Fruit fly (Drosophila melanogaster): ENCODE measurements around the gene Tl.
A peak's percentile ranks its signal among the peaks of the same experiment; 100 is the strongest.

Tl gene

DNA sequence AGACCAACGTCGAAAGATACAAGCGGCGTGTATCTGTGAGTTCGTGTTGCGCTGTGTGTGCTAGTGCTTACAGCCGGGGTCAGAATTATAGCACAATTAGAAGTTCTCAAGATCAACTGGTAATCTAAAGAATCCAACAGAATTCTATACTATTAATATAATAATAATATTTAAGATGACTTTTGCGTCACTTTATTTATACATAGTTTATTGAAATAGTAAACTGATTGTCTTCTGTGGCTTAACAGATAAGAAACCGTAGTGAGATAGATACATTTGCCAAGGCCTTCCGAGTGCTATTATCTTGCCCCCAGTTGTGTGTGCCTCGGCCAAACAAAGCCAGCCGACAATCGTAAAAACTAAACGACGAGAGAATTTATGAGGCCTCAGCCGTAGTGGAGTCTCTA lies 87.4 kb downstream of the Tl start (continued):
- TF ChIP-seq sim (GFP tag; IDR thresholded peaks at IDR 0.05) = 0 out of 2 replicates have a peak, but pooled peaks have one; percentile 48
- no peak for TF ChIP-seq ab (GFP tag; optimal IDR thresholded peaks at IDR 0.05)
- no peak for TF ChIP-seq vfl (GFP tag; optimal IDR thresholded peaks at IDR 0.05)
- TF ChIP-seq CG8089 (GFP tag; optimal IDR thresholded peaks at IDR 0.05) = no peak
- TF ChIP-seq luna (GFP tag; optimal IDR thresholded peaks at IDR 0.05) = no peak
- TF ChIP-seq Trl (optimal IDR thresholded peaks at IDR 0.05) = no peak
- no peak for TF ChIP-seq Trl (GFP tag; optimal IDR thresholded peaks at IDR 0.05)
- no peak for TF ChIP-seq CG15479 (GFP tag; optimal IDR thresholded peaks at IDR 0.05)
- TF ChIP-seq CG12299 (tag; optimal IDR thresholded peaks at IDR 0.05) = peak; percentile 30
- peak; percentile 68 for TF ChIP-seq HLH3B (GFP tag; IDR thresholded peaks at IDR 0.05)
- peak; percentile 38 for TF ChIP-seq ind (GFP tag; optimal IDR thresholded peaks at IDR 0.05)
- no peak for TF ChIP-seq CkIIα-i1 (GFP tag; IDR thresholded peaks at IDR 0.05)
- TF ChIP-seq D (optimal IDR thresholded peaks at IDR 0.05) = no peak
- peak; percentile 82 for TF ChIP-seq D (GFP tag; optimal IDR thresholded peaks at IDR 0.05)
- TF ChIP-seq PHDP (tag; optimal IDR thresholded peaks at IDR 0.05) = peak; percentile 72
- peak; percentile 72 for TF ChIP-seq CG10959 (GFP tag; IDR thresholded peaks at IDR 0.05)
- TF ChIP-seq tna (GFP tag; IDR thresholded peaks at IDR 0.05; ENCODE audit: partially characterized antibody) = no peak
- no peak for TF ChIP-seq inv (GFP tag; IDR thresholded peaks at IDR 0.05; ENCODE audit: partially characterized antibody)
- TF ChIP-seq gce (GFP tag; IDR thresholded peaks at IDR 0.05) = no peak
- peak; percentile 38 for TF ChIP-seq CG12104 (GFP tag; optimal IDR thresholded peaks at IDR 0.05)
- TF ChIP-seq CG30431 (GFP tag; optimal IDR thresholded peaks at IDR 0.05) = peak; percentile 41
- TF ChIP-seq kay (GFP tag; optimal IDR thresholded peaks at IDR 0.05) = no peak
- no peak for TF ChIP-seq Dfd (GFP tag; optimal IDR thresholded peaks at IDR 0.05)
- TF ChIP-seq CrebB (tag; optimal IDR thresholded peaks at IDR 0.05) = peak; percentile 23
- peak; percentile 88 for TF ChIP-seq CG2712 (tag; optimal IDR thresholded peaks at IDR 0.05)
- no peak for TF ChIP-seq Scr (GFP tag; IDR thresholded peaks at IDR 0.05; ENCODE audit: partially characterized antibody)
- peak; percentile 61 for TF ChIP-seq CG18619 (GFP tag; optimal IDR thresholded peaks at IDR 0.05)
- TF ChIP-seq grn (GFP tag; optimal IDR thresholded peaks at IDR 0.05) = no peak
- TF ChIP-seq CG8388 (GFP tag; optimal IDR thresholded peaks at IDR 0.05) = peak; percentile 77
- TF ChIP-seq Doc3 (GFP tag; IDR thresholded peaks at IDR 0.05; ENCODE audit: partially characterized antibody) = no peak
- TF ChIP-seq Opbp (GFP tag; IDR thresholded peaks at IDR 0.05; ENCODE audit: partially characterized antibody) = no peak
- TF ChIP-seq CG30403 (GFP tag; optimal IDR thresholded peaks at IDR 0.05) = peak; percentile 65
- TF ChIP-seq Hand (GFP tag; optimal IDR thresholded peaks at IDR 0.05) = peak; percentile 3
- peak; percentile 82 for TF ChIP-seq CG12391 (tag; optimal IDR thresholded peaks at IDR 0.05)
- TF ChIP-seq jumu (GFP tag; optimal IDR thresholded peaks at IDR 0.05) = no peak
- peak; percentile 13 for TF ChIP-seq exex (tag; optimal IDR thresholded peaks at IDR 0.05)
- TF ChIP-seq wor (GFP tag; IDR thresholded peaks at IDR 0.05) = peak; percentile 56
- 0 out of 2 replicates have a peak, but pooled peaks have one; percentile 15 for TF ChIP-seq CG31224 (GFP tag; IDR thresholded peaks at IDR 0.05)
- no peak for TF ChIP-seq CG11247 (GFP tag; IDR thresholded peaks at IDR 0.05)
- TF ChIP-seq lov (optimal IDR thresholded peaks at IDR 0.05) = no peak
- 0 out of 3 replicates have a peak, but pooled peaks have one; percentile 62 for TF ChIP-seq lov (GFP tag; IDR thresholded peaks at IDR 0.05)
- no peak for TF ChIP-seq CG16813 (GFP tag; IDR thresholded peaks at IDR 0.05; ENCODE audit: partially characterized antibody)
- TF ChIP-seq sr (GFP tag; IDR thresholded peaks at IDR 0.05) = no peak
- no peak for TF ChIP-seq CG11398 (GFP tag; optimal IDR thresholded peaks at IDR 0.05)
- TF ChIP-seq CG1603 (tag; optimal IDR thresholded peaks at IDR 0.05) = peak; percentile 5
- peak; percentile 20 for TF ChIP-seq MTF-1 (GFP tag; optimal IDR thresholded peaks at IDR 0.05; ENCODE audit: borderline replicate concordance)
- peak; percentile 79 for TF ChIP-seq gcm (GFP tag; optimal IDR thresholded peaks at IDR 0.05)
- no peak for TF ChIP-seq dimm (GFP tag; IDR thresholded peaks at IDR 0.05)
- no peak for TF ChIP-seq CG4854 (GFP tag; optimal IDR thresholded peaks at IDR 0.05)
- no peak for TF ChIP-seq bowl (GFP tag; IDR thresholded peaks at IDR 0.05)
- TF ChIP-seq B-H1 (GFP tag; IDR thresholded peaks at IDR 0.05) = peak; percentile 53
- TF ChIP-seq Dip3 (GFP tag; optimal IDR thresholded peaks at IDR 0.05) = no peak
